Worm (Caenorhabditis elegans) whole organism, L1 larva: ENCODE data around the gene lgc-44.

ENCODE experiments used
- C04F5.9 ChIP-seq: sonication (generic microtip); optimal IDR thresholded peaks from 2 replicates; lab custom pipeline; 2016; ENCODE audit warnings: missing genetic modification characterization, missing compliant biosample characterization
- C34B4.2 ChIP-seq: sonication (generic microtip); optimal IDR thresholded peaks from 2 replicates; lab custom pipeline; 2017; ENCODE audit warnings: mild to moderate bottlenecking, missing genetic modification characterization, missing compliant biosample characterization
- F16B12.6 ChIP-seq: fragments of 150-350 bp; optimal IDR thresholded peaks from 2 replicates; lab custom pipeline; 2014; ENCODE audit warnings: missing biosample characterization, missing genetic modification characterization
- Y116A8C.19 ChIP-seq: sonication (generic microtip); optimal IDR thresholded peaks from 2 replicates; lab custom pipeline; 2016; ENCODE audit warnings: missing compliant biosample characterization, missing genetic modification characterization, borderline replicate concordance
- aha-1 ChIP-seq: fragments of 150-350 bp; optimal IDR thresholded peaks from 2 replicates; lab custom pipeline; 2014; ENCODE audit warnings: missing biosample characterization, missing genetic modification characterization
- blmp-1 ChIP-seq: fragments of 150-350 bp; optimal IDR thresholded peaks from 2 replicates; lab custom pipeline; 2014; ENCODE audit warnings: missing biosample characterization, missing genetic modification characterization
- ceh-82 ChIP-seq, 3 experiments: fragments of 150-350 bp in 1 of 3; sonication (generic microtip) in 2 of 3; optimal IDR thresholded peaks; 2 replicates each; lab custom pipeline; 2014 to 2017; ENCODE audit warnings: missing biosample characterization in 3 of 3, missing genetic modification characterization in 3 of 3
- efl-1 ChIP-seq, 4 experiments: fragments of 150-350 bp; optimal IDR thresholded peaks in 3 of 4; peaks in 1 of 4; 1 replicate in 1 of 4; 2 replicates in 3 of 4; lab custom pipeline; 2014; ENCODE audit warnings: missing biosample characterization in 2 of 4, missing genetic modification characterization in 2 of 4, missing genetic modification reagents in 2 of 4
- efl-3 ChIP-seq: fragments of 200-800 bp; sonication (Bioruptor generic); optimal IDR thresholded peaks from 2 replicates; lab custom pipeline; 2018; ENCODE audit warnings: mild to moderate bottlenecking, missing genetic modification characterization, missing compliant biosample characterization
- egl-13 ChIP-seq: sonication (generic microtip); optimal IDR thresholded peaks from 2 replicates; lab custom pipeline; 2016; ENCODE audit warnings: missing genotype, missing genetic modification reagents, missing genetic modification characterization, missing compliant biosample characterization
- elt-3 ChIP-seq, 6 experiments: fragments of 150-350 bp in 1 of 6; sonication (generic microtip); optimal IDR thresholded peaks; 2 replicates each; lab custom pipeline; 2017 to 2018; ENCODE audit warnings: missing biosample characterization in 6 of 6, missing genetic modification characterization in 6 of 6, inconsistent platforms in 1 of 6
- ets-5 ChIP-seq: fragments of 200-800 bp; sonication (Bioruptor generic); IDR thresholded peaks from 2 replicates; pipeline ENCODE4 v1.3.6; 2022; ENCODE audit warnings: missing genetic modification characterization, missing compliant biosample characterization
- fkh-4 ChIP-seq: sonication (generic microtip); optimal IDR thresholded peaks from 2 replicates; lab custom pipeline; 2016; ENCODE audit warnings: missing compliant biosample characterization, missing genetic modification characterization, borderline replicate concordance
- fkh-8 ChIP-seq: sonication (generic microtip); optimal IDR thresholded peaks from 2 replicates; lab custom pipeline; 2016; ENCODE audit warnings: mild to moderate bottlenecking, missing genetic modification characterization, missing compliant biosample characterization
- grh-1 ChIP-seq: fragments of 200-800 bp; sonication (Bioruptor generic); IDR thresholded peaks from 2 replicates; pipeline ENCODE4 v1.3.6; 2022; ENCODE audit warnings: missing genetic modification reagents, missing genetic modification characterization, missing compliant biosample characterization
- hlh-17 ChIP-seq: fragments of 200-800 bp; sonication (Bioruptor generic); optimal IDR thresholded peaks from 2 replicates; lab custom pipeline; 2018; ENCODE audit warnings: missing genetic modification characterization, mild to moderate bottlenecking, missing compliant biosample characterization, moderate library complexity, borderline replicate concordance
- hpl-2 ChIP-seq: fragments of 150-350 bp; optimal IDR thresholded peaks from 2 replicates; lab custom pipeline; 2014; ENCODE audit warnings: missing biosample characterization, missing genetic modification reagents, missing genetic modification characterization
- irx-1 ChIP-seq: sonication (generic microtip); optimal IDR thresholded peaks from 2 replicates; lab custom pipeline; 2016; ENCODE audit warnings: missing genetic modification characterization, missing compliant biosample characterization
- jun-1 ChIP-seq: fragments of 150-350 bp; optimal IDR thresholded peaks from 2 replicates; lab custom pipeline; 2014; ENCODE audit warnings: missing biosample characterization, missing genetic modification reagents, missing genetic modification characterization
- lin-14 ChIP-seq: fragments of 200-800 bp; sonication (Bioruptor generic); optimal IDR thresholded peaks from 2 replicates; lab custom pipeline; 2018; ENCODE audit warnings: mild to moderate bottlenecking, missing genetic modification characterization, moderate library complexity, missing compliant biosample characterization
- lin-15B ChIP-seq: fragments of 150-350 bp; sonication (generic microtip); optimal IDR thresholded peaks from 3 replicates; lab custom pipeline; 2014; ENCODE audit warnings: missing biosample characterization, missing genetic modification characterization
- lir-3 ChIP-seq: sonication (generic microtip); optimal IDR thresholded peaks from 2 replicates; lab custom pipeline; 2016; ENCODE audit warnings: mild to moderate bottlenecking, missing genetic modification characterization, moderate library complexity, missing compliant biosample characterization; ENCODE audit not compliant: poor library complexity
- mab-9 ChIP-seq: fragments of 200-800 bp; sonication (Bioruptor generic); IDR thresholded peaks from 2 replicates; pipeline ENCODE4 v1.3.6; 2022; ENCODE audit warnings: missing genetic modification reagents, missing genetic modification characterization, missing compliant biosample characterization
- mdl-1 ChIP-seq, 2 experiments: fragments of 150-350 bp; optimal IDR thresholded peaks; 2 replicates each; lab custom pipeline; 2014 to 2017; ENCODE audit warnings: missing biosample characterization in 2 of 2, missing genetic modification characterization in 2 of 2, inconsistent platforms in 1 of 2
- nhr-19 ChIP-seq: fragments of 200-800 bp; sonication (Bioruptor generic); conservative IDR thresholded peaks from 2 replicates; pipeline ENCODE4 v1.3.6; 2022; ENCODE audit warnings: missing genetic modification characterization, missing compliant biosample characterization
- nhr-20 ChIP-seq: sonication (generic microtip); optimal IDR thresholded peaks from 2 replicates; lab custom pipeline; 2016; ENCODE audit warnings: mild to moderate bottlenecking, missing genetic modification characterization, missing compliant biosample characterization
- nhr-237 ChIP-seq: fragments of 150-350 bp; optimal IDR thresholded peaks from 2 replicates; lab custom pipeline; 2014; ENCODE audit warnings: missing biosample characterization, missing genetic modification characterization
- nhr-71 ChIP-seq: sonication (generic microtip); optimal IDR thresholded peaks from 2 replicates; lab custom pipeline; 2016; ENCODE audit warnings: mild to moderate bottlenecking, missing genetic modification characterization, moderate library complexity, missing compliant biosample characterization
- nhr-76 ChIP-seq: sonication (generic microtip); optimal IDR thresholded peaks from 2 replicates; lab custom pipeline; 2017; ENCODE audit warnings: missing biosample characterization, missing genetic modification characterization
- nhr-84 ChIP-seq: sonication (generic microtip); optimal IDR thresholded peaks from 2 replicates; lab custom pipeline; 2017; ENCODE audit warnings: missing biosample characterization, missing genetic modification characterization
- nhr-85 ChIP-seq: sonication (generic microtip); peaks from one replicate; lab custom pipeline; 2016; ENCODE audit warnings: missing genetic modification characterization, inconsistent platforms, missing compliant biosample characterization
- pqm-1 ChIP-seq: sonication (generic microtip); optimal IDR thresholded peaks from 3 replicates; lab custom pipeline; 2017; ENCODE audit warnings: missing biosample characterization, missing genetic modification characterization
- skn-1 ChIP-seq: fragments of 150-350 bp; optimal IDR thresholded peaks from 2 replicates; lab custom pipeline; 2014; ENCODE audit warnings: missing biosample characterization, missing genetic modification characterization
- snpc-4 ChIP-seq: fragments of 150-350 bp; optimal IDR thresholded peaks from 2 replicates; lab custom pipeline; 2014; ENCODE audit warnings: missing biosample characterization, missing genetic modification characterization
- snu-23 ChIP-seq: sonication (generic microtip); optimal IDR thresholded peaks from 2 replicates; lab custom pipeline; 2016; ENCODE audit warnings: missing genetic modification characterization, missing compliant biosample characterization
- sox-4 ChIP-seq: sonication (generic microtip); optimal IDR thresholded peaks from 2 replicates; lab custom pipeline; 2016; ENCODE audit warnings: missing genetic modification characterization, missing compliant biosample characterization
- sptf-1 ChIP-seq: fragments of 150-350 bp; optimal IDR thresholded peaks from 2 replicates; lab custom pipeline; 2014; ENCODE audit warnings: missing biosample characterization, missing genetic modification characterization
- swsn-7 ChIP-seq: sonication (generic microtip); optimal IDR thresholded peaks from 2 replicates; lab custom pipeline; 2016; ENCODE audit warnings: missing genetic modification characterization, missing compliant biosample characterization
- tbx-2 ChIP-seq: sonication (generic microtip); optimal IDR thresholded peaks from 2 replicates; lab custom pipeline; 2016; ENCODE audit warnings: missing genetic modification characterization, missing compliant biosample characterization
- tlp-1 ChIP-seq: fragments of 150-350 bp; optimal IDR thresholded peaks from 2 replicates; lab custom pipeline; 2014; ENCODE audit warnings: missing biosample characterization, missing genetic modification characterization
- unc-130 ChIP-seq: fragments of 150-350 bp; optimal IDR thresholded peaks from 2 replicates; lab custom pipeline; 2017; ENCODE audit warnings: missing biosample characterization, missing genetic modification characterization, inconsistent platforms
- unc-30 ChIP-seq: sonication (generic microtip); optimal IDR thresholded peaks from 2 replicates; lab custom pipeline; 2017; ENCODE audit warnings: missing biosample characterization, missing genetic modification characterization
- unc-62 ChIP-seq: fragments of 150-350 bp; optimal IDR thresholded peaks from 2 replicates; lab custom pipeline; 2014; ENCODE audit warnings: missing biosample characterization, missing genetic modification reagents, missing genetic modification characterization
- unc-98 ChIP-seq: fragments of 200-800 bp; sonication (Bioruptor generic); IDR thresholded peaks from 2 replicates; pipeline ENCODE4 v1.3.6; 2022; ENCODE audit warnings: missing genetic modification characterization, missing compliant biosample characterization
- vab-15 ChIP-seq: sonication (generic microtip); optimal IDR thresholded peaks from 2 replicates; lab custom pipeline; 2017; ENCODE audit warnings: missing genotype, mild to moderate bottlenecking, missing genetic modification characterization, missing compliant biosample characterization
- xbp-1 ChIP-seq: sonication (generic microtip); optimal IDR thresholded peaks from 2 replicates; lab custom pipeline; 2016; ENCODE audit warnings: missing genetic modification characterization, missing compliant biosample characterization
- zag-1 ChIP-seq: fragments of 150-350 bp; optimal IDR thresholded peaks from 2 replicates; lab custom pipeline; 2014; ENCODE audit warnings: missing biosample characterization, missing genetic modification characterization
- zip-4 ChIP-seq: fragments of 200-800 bp; sonication (Bioruptor generic); optimal IDR thresholded peaks from 2 replicates; lab custom pipeline; 2018; ENCODE audit warnings: mild to moderate bottlenecking, missing genetic modification characterization, moderate library complexity, missing compliant biosample characterization

Gene lgc-44

DNA sequence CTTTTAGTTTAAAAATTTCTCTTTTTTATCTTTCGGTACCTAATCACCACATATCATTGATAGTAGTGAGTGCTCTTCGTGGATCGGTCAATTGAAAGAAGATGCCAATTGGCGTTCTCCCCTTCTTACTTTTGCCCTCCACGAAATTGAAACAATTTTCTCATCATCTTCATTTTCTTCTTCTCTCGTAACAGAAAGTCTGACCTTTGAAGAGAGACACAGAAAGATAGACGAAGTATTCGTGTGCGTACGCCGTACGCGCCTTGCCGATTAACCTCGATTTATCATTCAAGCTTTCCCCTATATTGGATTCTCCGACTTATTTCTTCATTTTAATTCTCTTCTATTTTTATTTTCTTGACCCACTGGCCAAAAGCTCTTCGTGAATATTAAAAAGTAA, 5.1 kb upstream of the lgc-44 start (continued):
- TF ChIP-seq snu-23 (GFP tag; lab: Kevin White, UChicago) (peak; percentile 25), lir-3 (no peak), nhr-20 (no peak), zip-4 (no peak), unc-98 (GFP tag; lab: Robert Waterston, UW) (no peak), jun-1 (tag; lab: Kevin White, UChicago) (no peak), nhr-19 (GFP tag; lab: Robert Waterston, UW) (no peak), elt-3 (tag; optimal IDR thresholded peaks at IDR 0.05; lab: Kevin White, UChicago) (peak in 1 of 6 experiments; percentile 70), lin-15B (tag; lab: Kevin White, UChicago) (no peak), hpl-2 (no peak), F16B12.6 (tag; lab: Kevin White, UChicago) (no peak), xbp-1 (tag; lab: Kevin White, UChicago) (no peak), Y116A8C.19 (tag; lab: Kevin White, UChicago) (no peak), unc-30 (tag; lab: Kevin White, UChicago) (no peak), tbx-2 (tag; lab: Kevin White, UChicago) (no peak), unc-62 (GFP tag; lab: Kevin White, UChicago) (no peak), sptf-1 (tag; lab: Kevin White, UChicago) (no peak), vab-15 (tag; lab: Kevin White, UChicago) (no peak), pqm-1 (tag; lab: Kevin White, UChicago) (no peak), snpc-4 (tag; lab: Kevin White, UChicago) (no peak), efl-3 (GFP tag; lab: Kevin White, UChicago) (no peak), lin-14 (GFP tag; lab: Kevin White, UChicago) (peak; percentile 81), tlp-1 (tag; lab: Kevin White, UChicago) (no peak), ceh-82 (tag; optimal IDR thresholded peaks at IDR 0.05; lab: Kevin White, UChicago) (no peak), grh-1 (no peak), aha-1 (tag; lab: Kevin White, UChicago) (no peak), ets-5 (GFP tag; lab: Robert Waterston, UW) (no peak), C34B4.2 (tag; lab: Kevin White, UChicago) (no peak), C04F5.9 (no peak), nhr-85 (tag; lab: Kevin White, UChicago) (peak; percentile 29), mdl-1 (tag; optimal IDR thresholded peaks at IDR 0.05; lab: Kevin White, UChicago) (no peak)

- TF ChIP-seq efl-3 (GFP tag; lab: Kevin White, UChicago) (no peak), nhr-237 (tag; lab: Kevin White, UChicago) (no peak), xbp-1 (tag; lab: Kevin White, UChicago) (no peak), unc-130 (no peak), mab-9 (GFP tag; lab: Robert Waterston, UW) (no peak), zip-4 (no peak), snu-23 (GFP tag; lab: Kevin White, UChicago) (no peak), ceh-82 (tag; optimal IDR thresholded peaks at IDR 0.05; lab: Kevin White, UChicago) (no peak), lin-14 (GFP tag; lab: Kevin White, UChicago) (no peak), vab-15 (tag; lab: Kevin White, UChicago) (no peak), irx-1 (tag; lab: Kevin White, UChicago) (no peak), fkh-8 (tag; lab: Kevin White, UChicago) (no peak), lin-15B (tag; lab: Kevin White, UChicago) (no peak), tlp-1 (tag; lab: Kevin White, UChicago) (no peak), sox-4 (tag; lab: Kevin White, UChicago) (no peak), nhr-76 (tag; lab: Kevin White, UChicago) (no peak)
- TF ChIP-seq, all 84 proteins: peak for 0
Measured at ce11 chrV:11677030-11677429, 4.6 kb upstream of the lgc-44 start.

- TF ChIP-seq C34B4.2 (tag; lab: Kevin White, UChicago): no peak
- TF ChIP-seq hlh-17 (GFP tag; lab: Kevin White, UChicago): no peak
- no peak for TF ChIP-seq efl-1 (optimal IDR thresholded peaks at IDR 0.05; lab: Kevin White, UChicago)
- TF ChIP-seq efl-1 (GFP tag; optimal IDR thresholded peaks at IDR 0.05 in 1 of 2; lab: Kevin White, UChicago): peak in 1 of 2 experiments; percentile 9
- TF ChIP-seq vab-15 (tag; lab: Kevin White, UChicago): no peak
- TF ChIP-seq egl-13: no peak
- peak; percentile 57 for TF ChIP-seq blmp-1 (tag; lab: Kevin White, UChicago)
- no peak for TF ChIP-seq tbx-2 (tag; lab: Kevin White, UChicago)
- no peak for TF ChIP-seq nhr-76 (tag; lab: Kevin White, UChicago)
- TF ChIP-seq nhr-85 (tag; lab: Kevin White, UChicago): peak; percentile 78
- no peak for TF ChIP-seq fkh-4 (tag; lab: Kevin White, UChicago)
- no peak for TF ChIP-seq ceh-82 (tag; optimal IDR thresholded peaks at IDR 0.05; lab: Kevin White, UChicago)
- peak; percentile 35 for TF ChIP-seq lin-14 (GFP tag; lab: Kevin White, UChicago)
- TF ChIP-seq aha-1 (tag; lab: Kevin White, UChicago): no peak
- TF ChIP-seq elt-3 (tag; optimal IDR thresholded peaks at IDR 0.05; lab: Kevin White, UChicago): peak in 2 of 6 experiments; percentile 20 to 52
- no peak for TF ChIP-seq swsn-7
- TF ChIP-seq nhr-84: no peak
- no peak for TF ChIP-seq zag-1 (tag; lab: Kevin White, UChicago)
- TF ChIP-seq nhr-71: peak; percentile 37
- no peak for TF ChIP-seq skn-1 (tag; lab: Kevin White, UChicago)
- TF ChIP-seq snu-23 (GFP tag; lab: Kevin White, UChicago): peak; percentile 2
Measured at ce11 chrV:11676498-11676897, 4.1 kb upstream of the lgc-44 start.
